Fruit fly (Drosophila melanogaster): ENCODE results near the gene Apc2.

Apc2 gene

dm6 chr3R:24206341-24207114 lies 42.8 kb downstream of the Apc2 start (continued):
- TF ChIP-seq CG10979 (tag; optimal IDR thresholded peaks at IDR 0.05) (peak; percentile 55), ara (GFP tag; IDR thresholded peaks at IDR 0.05) (0 out of 2 replicates have a peak, but pooled peaks have one; percentile 34), bcd (GFP tag; optimal IDR thresholded peaks at IDR 0.05) (peak; percentile 34), Rfx (GFP tag; IDR thresholded peaks at IDR 0.05) (0 out of 2 replicates have a peak, but pooled peaks have one; percentile 26), Meics (GFP tag; optimal IDR thresholded peaks at IDR 0.05) (peak; percentile 9), CG17385 (GFP tag; optimal IDR thresholded peaks at IDR 0.05) (peak; percentile 60), ac (GFP tag; optimal IDR thresholded peaks at IDR 0.05) (no peak), PHDP (tag; optimal IDR thresholded peaks at IDR 0.05) (peak; percentile 40), lbe (GFP tag; optimal IDR thresholded peaks at IDR 0.05) (no peak), D19A (tag; optimal IDR thresholded peaks at IDR 0.05) (peak; percentile 90), CG4707 (GFP tag; optimal IDR thresholded peaks at IDR 0.05) (peak; percentile 47), ewg (GFP tag; optimal IDR thresholded peaks at IDR 0.05) (peak; percentile 38), gcm (GFP tag; optimal IDR thresholded peaks at IDR 0.05) (peak; percentile 5), Taf1 (GFP tag; IDR thresholded peaks at IDR 0.05) (no peak), CG2678 (tag; optimal IDR thresholded peaks at IDR 0.05) (peak; percentile 65), ato (GFP tag; IDR thresholded peaks at IDR 0.05; ENCODE audit: partially characterized antibody) (no peak), zf30C (GFP tag; optimal IDR thresholded peaks at IDR 0.05) (no peak), CG15514 (GFP tag; optimal IDR thresholded peaks at IDR 0.05) (peak; percentile 7), nmo (GFP tag; optimal IDR thresholded peaks at IDR 0.05) (peak; percentile 64), phol (tag; optimal IDR thresholded peaks at IDR 0.05) (peak; percentile 67), CG8924 (tag; optimal IDR thresholded peaks at IDR 0.05) (peak; percentile 48), CG1233 (GFP tag; optimal IDR thresholded peaks at IDR 0.05) (peak; percentile 35), CG14667 (GFP tag; IDR thresholded peaks at IDR 0.05) (no peak), CG18262 (tag; optimal IDR thresholded peaks at IDR 0.05) (peak; percentile 70), Oaz (GFP tag; IDR thresholded peaks at IDR 0.05) (peak; percentile 36; the same call in 1 of the 2 replicates), CG4360 (GFP tag; IDR thresholded peaks at IDR 0.05) (no peak), tgo (GFP tag; IDR thresholded peaks at IDR 0.05) (peak; percentile 54; the same call in 2 of the 3 replicates), Trl (optimal IDR thresholded peaks at IDR 0.05) (no peak), Trl (GFP tag; optimal IDR thresholded peaks at IDR 0.05) (peak; percentile 15), CG14441 (GFP tag; IDR thresholded peaks at IDR 0.05) (peak; percentile 51), NfI (GFP tag; optimal IDR thresholded peaks at IDR 0.05) (peak; percentile 58), ssp (GFP tag; IDR thresholded peaks at IDR 0.05) (peak; percentile 46), CG2712 (tag; optimal IDR thresholded peaks at IDR 0.05) (peak; percentile 66), wek (GFP tag; optimal IDR thresholded peaks at IDR 0.05) (peak; percentile 36), lmd (GFP tag; IDR thresholded peaks at IDR 0.05) (peak; percentile 57), croc (GFP tag; conservative IDR thresholded peaks at IDR 0.05) (peak; percentile 20; the same call in 1 of the 3 replicates), sr (GFP tag; IDR thresholded peaks at IDR 0.05) (0 out of 3 replicates have a peak, but pooled peaks have one; percentile 17), CG15269 (tag; optimal IDR thresholded peaks at IDR 0.05) (peak; percentile 54), CG13424 (tag; optimal IDR thresholded peaks at IDR 0.05) (peak; percentile 81), cato (GFP tag; optimal IDR thresholded peaks at IDR 0.05; ENCODE audit: borderline replicate concordance) (peak; percentile 16), Hr78 (GFP tag; optimal IDR thresholded peaks at IDR 0.05) (peak in 1 of 2 experiments; percentile 36), eyg (GFP tag; optimal IDR thresholded peaks at IDR 0.05) (no peak), Chrac-16 (GFP tag; optimal IDR thresholded peaks at IDR 0.05) (peak; percentile 4), grau (tag; optimal IDR thresholded peaks at IDR 0.05) (peak; percentile 47), gsb-n (tag; optimal IDR thresholded peaks at IDR 0.05) (peak; percentile 34), Ptx1 (GFP tag; IDR thresholded peaks at IDR 0.05) (peak; percentile 71), ap (GFP tag; IDR thresholded peaks at IDR 0.05) (no peak), MESR4 (GFP tag; optimal IDR thresholded peaks at IDR 0.05) (no peak)

Data from whole organism, embryonic.